Fruit fly (Drosophila melanogaster): Measurements from ENCODE around the gene E2f1.

DNA sequence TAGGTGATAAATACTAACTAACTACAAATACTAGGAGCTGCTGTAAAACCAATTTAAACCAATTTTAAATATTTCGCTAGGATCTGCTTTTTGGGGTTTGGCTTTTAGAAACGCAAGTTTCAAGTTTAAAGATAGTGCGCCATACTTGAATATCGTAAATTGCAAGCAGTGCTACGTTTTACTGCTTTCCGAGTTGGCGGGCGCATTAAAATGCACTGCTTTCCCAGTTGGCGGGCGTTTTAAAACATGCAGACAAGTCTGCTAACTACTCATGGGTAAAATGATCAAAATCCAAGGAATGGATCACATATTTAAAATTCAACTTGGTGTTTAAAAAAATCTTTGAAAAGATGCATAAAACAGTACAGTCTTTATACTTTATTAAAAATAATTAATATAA, 40.9 kb downstream of the E2f1 start:
- TF ChIP-seq Dif (GFP tag; optimal IDR thresholded peaks at IDR 0.05; ENCODE audit: partially characterized antibody) (no peak), Mio (GFP tag; optimal IDR thresholded peaks at IDR 0.05) (no peak), usp (GFP tag; optimal IDR thresholded peaks at IDR 0.05) (no peak), Jra (GFP tag; optimal IDR thresholded peaks at IDR 0.05) (no peak), dmrt93B (GFP tag; optimal IDR thresholded peaks at IDR 0.05) (no peak), br (GFP tag; optimal IDR thresholded peaks at IDR 0.05) (no peak)

Data from whole organism, wandering third instar larva.